Fruit fly (Drosophila melanogaster): ENCODE measurements around the gene ssp5.

The ssp5 gene

DNA sequence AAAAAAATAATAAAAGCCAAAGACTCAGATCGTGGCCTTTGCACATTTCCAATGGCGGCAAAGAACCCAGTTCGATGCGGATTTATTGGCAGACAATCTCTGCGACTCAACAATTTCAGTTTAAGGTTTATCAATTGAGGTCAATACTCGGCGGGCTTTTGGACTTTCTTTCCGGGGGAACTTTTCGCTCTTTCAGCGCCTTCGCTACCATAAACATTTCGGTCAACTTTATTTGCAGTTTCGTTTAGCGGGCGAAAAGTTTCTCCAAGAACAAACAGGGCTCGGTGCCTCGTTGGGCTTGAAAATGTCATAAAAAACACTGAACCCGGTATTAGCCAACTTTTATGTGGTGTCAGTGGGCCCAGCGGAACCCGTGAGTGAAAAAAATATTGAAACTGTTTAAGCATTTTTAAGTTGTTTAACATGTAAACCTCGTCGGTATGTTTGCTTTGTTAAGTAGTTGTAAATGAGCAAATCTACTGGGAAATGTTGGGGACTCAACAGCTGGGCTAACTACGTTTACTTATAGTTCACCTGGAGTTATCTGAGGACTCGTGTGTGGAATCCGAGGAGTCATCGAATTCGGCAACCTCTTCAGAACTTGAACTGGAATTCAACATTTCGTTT lies 41.3 kb upstream of the ssp5 start:
- TF ChIP-seq eg (GFP tag; IDR thresholded peaks at IDR 0.05): no peak
- no peak for TF ChIP-seq dsx (GFP tag; optimal IDR thresholded peaks at IDR 0.05; ENCODE audit: poor library complexity, severe bottlenecking)
- TF ChIP-seq Ets21C (GFP tag; optimal IDR thresholded peaks at IDR 0.05): no peak
- peak; percentile 10 for TF ChIP-seq Blimp-1 (GFP tag; optimal IDR thresholded peaks at IDR 0.05)
- no peak for TF ChIP-seq cyc (GFP tag; optimal IDR thresholded peaks at IDR 0.05)
- peak; percentile 60 for TF ChIP-seq fkh (GFP tag; optimal IDR thresholded peaks at IDR 0.05)
- TF ChIP-seq CG6854 (GFP tag; optimal IDR thresholded peaks at IDR 0.05): peak; percentile 80
- TF ChIP-seq svp (GFP tag): peak; percentile 90
- TF ChIP-seq CG1621 (tag; optimal IDR thresholded peaks at IDR 0.05): no peak
- no peak for TF ChIP-seq CG6276 (GFP tag; optimal IDR thresholded peaks at IDR 0.05)
- TF ChIP-seq Sox102F (GFP tag; optimal IDR thresholded peaks at IDR 0.05): peak; percentile 23
- TF ChIP-seq salr (GFP tag; optimal IDR thresholded peaks at IDR 0.05): no peak
- no peak for TF ChIP-seq esn (GFP tag; optimal IDR thresholded peaks at IDR 0.05)
- no peak for TF ChIP-seq CG8632 (GFP tag; optimal IDR thresholded peaks at IDR 0.05)
- peak; percentile 67 for TF ChIP-seq Eip78C (GFP tag)

DNA sequence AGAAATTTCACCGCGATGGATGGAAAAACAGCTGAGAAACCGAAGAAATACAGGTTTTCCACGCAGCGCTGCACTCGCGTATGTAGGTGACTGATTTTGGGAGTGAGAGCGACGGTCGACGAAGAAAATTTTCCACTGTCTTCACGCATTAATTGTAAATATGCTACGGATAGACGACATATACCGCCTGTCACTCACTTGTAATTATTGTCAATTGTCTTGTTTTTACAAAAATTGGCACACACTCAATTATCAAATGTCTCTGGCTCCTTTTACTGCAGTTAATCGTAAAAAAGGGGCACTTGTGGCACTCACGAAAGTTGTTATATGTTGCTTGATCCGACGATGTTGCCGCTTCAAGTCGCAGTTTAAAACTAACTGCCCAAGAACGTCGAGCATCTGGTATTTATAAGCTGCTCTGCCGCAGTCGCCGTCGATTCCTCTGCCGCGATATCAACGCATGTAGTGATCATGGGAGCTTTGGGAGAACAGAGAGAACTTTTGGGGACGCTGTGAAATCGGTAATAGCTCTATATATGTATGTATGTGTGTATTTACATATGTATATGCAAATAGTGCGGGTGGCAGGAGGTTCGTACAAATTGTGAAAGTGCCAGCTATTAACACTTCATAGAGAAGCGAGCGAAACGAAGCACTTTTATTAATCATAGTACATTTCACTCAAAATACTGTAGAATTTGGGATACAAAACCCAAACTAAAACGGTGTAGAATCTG lies 39.8 kb upstream of the ssp5 start, which contains the start of gene mfas:
Gene mfas, minus strand, starts transcription at position 382 of the 737 bp plus-strand sequence.
- TF ChIP-seq Sox15 (GFP tag; optimal IDR thresholded peaks at IDR 0.05) (no peak), CG15336 (GFP tag; IDR thresholded peaks at IDR 0.05) (peak; percentile 30; the same call in 1 of the 2 replicates), svp (GFP tag) (peak; percentile 77), esn (GFP tag; optimal IDR thresholded peaks at IDR 0.05) (peak; percentile 2), CG3919 (GFP tag; optimal IDR thresholded peaks at IDR 0.05) (peak; percentile 12), Eip75B (GFP tag; optimal IDR thresholded peaks at IDR 0.05) (peak; percentile 17), Lpt (GFP tag; optimal IDR thresholded peaks at IDR 0.05) (peak; percentile 42), CG11294 (GFP tag; IDR thresholded peaks at IDR 0.05) (no peak), CG6854 (GFP tag; optimal IDR thresholded peaks at IDR 0.05) (peak; percentile 56), CG6808 (GFP tag; optimal IDR thresholded peaks at IDR 0.05) (no peak), CG6163 (GFP tag; IDR thresholded peaks at IDR 0.05) (peak; percentile 53; the same call in 2 of the 3 replicates), CG9139 (GFP tag; optimal IDR thresholded peaks at IDR 0.05) (peak; percentile 39), CG11902 (GFP tag; optimal IDR thresholded peaks at IDR 0.05) (no peak), dsx (GFP tag; optimal IDR thresholded peaks at IDR 0.05; ENCODE audit: poor library complexity, severe bottlenecking) (peak; percentile 33), Eip78C (GFP tag) (peak; percentile 44), fkh (GFP tag; optimal IDR thresholded peaks at IDR 0.05) (peak; percentile 76), CG3032 (tag; optimal IDR thresholded peaks at IDR 0.05) (peak; percentile 6), CG16779 (tag; optimal IDR thresholded peaks at IDR 0.05) (peak; percentile 0)

DNA sequence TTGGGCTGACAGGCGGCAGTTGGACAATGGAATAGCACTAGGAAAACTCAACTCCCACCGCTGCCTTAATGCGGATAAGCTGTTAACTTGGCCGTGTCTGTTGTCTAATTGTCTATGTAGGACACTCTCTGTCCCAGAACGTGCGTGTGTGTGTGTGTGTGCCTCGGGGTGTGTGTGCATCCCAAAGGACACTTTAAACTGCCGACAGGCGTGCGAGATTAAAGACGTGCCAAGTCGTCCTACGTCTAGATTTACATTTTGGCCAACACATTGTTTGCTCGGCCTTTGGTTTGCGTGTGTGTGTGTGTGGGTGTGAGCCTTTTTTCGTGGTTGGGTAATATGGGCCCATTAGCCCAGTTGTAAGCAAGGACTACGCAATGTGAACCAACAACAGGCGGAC lies 34.8 kb upstream of the ssp5 start:
- TF ChIP-seq achi (GFP tag; optimal IDR thresholded peaks at IDR 0.05) (no peak), Ets21C (GFP tag; optimal IDR thresholded peaks at IDR 0.05) (no peak), esn (GFP tag; optimal IDR thresholded peaks at IDR 0.05) (no peak), dac (GFP tag; optimal IDR thresholded peaks at IDR 0.05) (no peak), CG16779 (tag; optimal IDR thresholded peaks at IDR 0.05) (no peak), topi (GFP tag; optimal IDR thresholded peaks at IDR 0.05) (no peak), Sox102F (GFP tag; optimal IDR thresholded peaks at IDR 0.05) (no peak), CG8632 (GFP tag; optimal IDR thresholded peaks at IDR 0.05) (no peak), cyc (GFP tag; optimal IDR thresholded peaks at IDR 0.05) (no peak), Eip93F (GFP tag; optimal IDR thresholded peaks at IDR 0.05) (no peak), CG34406 (GFP tag; optimal IDR thresholded peaks at IDR 0.05) (no peak), ss (GFP tag; optimal IDR thresholded peaks at IDR 0.05) (no peak)

DNA sequence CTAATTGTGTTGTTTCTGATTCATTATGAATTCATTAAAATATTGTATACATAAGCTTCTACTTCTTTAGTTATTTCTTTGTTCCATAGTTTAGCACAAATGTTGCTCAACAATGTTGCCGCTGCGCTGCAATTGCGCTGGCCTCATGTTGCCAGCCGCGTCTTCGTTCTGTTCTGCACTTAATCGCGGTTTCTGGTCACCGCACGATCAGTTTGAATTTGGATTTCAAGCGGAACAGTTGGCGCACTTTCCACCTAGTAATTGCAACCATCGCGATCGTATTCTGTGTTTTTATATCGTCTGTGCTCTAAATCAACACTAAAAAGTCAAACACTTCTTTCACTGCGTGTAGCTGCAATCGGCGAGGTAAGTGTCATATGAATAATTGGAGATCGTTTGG lies 33.9 kb upstream of the ssp5 start, which contains the start of gene Ect3:
Gene Ect3, plus strand, starts transcription at position 205 of the 400 bp plus-strand sequence.
- no peak for TF ChIP-seq fkh (GFP tag; optimal IDR thresholded peaks at IDR 0.05)
- peak; percentile 47 for TF ChIP-seq Eip78C (GFP tag)

Measured in whole organism, prepupa.